Fruit fly (Drosophila melanogaster) whole organism, embryonic: ENCODE data around the gene lectin-29Ca.

Experiments
- Atf6 ChIP-seq: fragments of 200-800 bp; sonication (Bioruptor generic); IDR thresholded peaks from 2 replicates; pipeline ENCODE4 v1.3.6; 2022; ENCODE audit warnings: missing biosample characterization, missing genetic modification characterization
- Bgb ChIP-seq: fragments of 200-800 bp; sonication (Bioruptor generic); IDR thresholded peaks from 2 replicates; pipeline ENCODE4 v1.3.6; 2022; ENCODE audit warnings: missing biosample characterization, missing genetic modification characterization; ENCODE audit not compliant: partially characterized antibody
- BtbVII ChIP-seq: fragments of 200-800 bp; sonication (Bioruptor generic); optimal IDR thresholded peaks from 3 replicates; lab custom pipeline; 2017; ENCODE audit warnings: missing biosample characterization, mild to moderate bottlenecking, missing genetic modification characterization
- C15 ChIP-seq: fragments of 200-800 bp; sonication (Bioruptor generic); IDR thresholded peaks from 3 replicates; pipeline ENCODE4 v1.3.6; 2022; ENCODE audit warnings: missing biosample characterization, missing genetic modification characterization
- CG10366 ChIP-seq: fragments of 200-800 bp; sonication (Bioruptor generic); IDR thresholded peaks from 2 replicates; pipeline ENCODE4 v1.3.6; 2022; ENCODE audit warnings: missing biosample characterization, missing genetic modification characterization
- CG10431 ChIP-seq: fragments of 200-800 bp; sonication (Bioruptor generic); optimal IDR thresholded peaks from 3 replicates; lab custom pipeline; 2018; ENCODE audit warnings: missing biosample characterization, mild to moderate bottlenecking, missing genetic modification characterization
- CG11456 ChIP-seq: fragments of 200-800 bp; sonication (Bioruptor generic); IDR thresholded peaks from 3 replicates; pipeline ENCODE4 v1.3.6; 2022; ENCODE audit warnings: missing biosample characterization, missing genetic modification characterization
- CG14667 ChIP-seq: fragments of 200-800 bp; sonication (Bioruptor generic); IDR thresholded peaks from 2 replicates; pipeline ENCODE4 v1.3.6; 2022; ENCODE audit warnings: missing biosample characterization, missing genetic modification characterization
- CG14860 ChIP-seq: fragments of 200-800 bp; sonication (Bioruptor generic); IDR thresholded peaks from 3 replicates; pipeline ENCODE4 v1.3.6; 2022; ENCODE audit warnings: missing biosample characterization, missing genetic modification characterization; ENCODE audit not compliant: partially characterized antibody
- CG17328 ChIP-seq: fragments of 200-800 bp; sonication (Bioruptor generic); IDR thresholded peaks from 2 replicates; pipeline ENCODE4 v1.3.6; 2022; ENCODE audit warnings: missing biosample characterization, missing genetic modification characterization
- CG18262 ChIP-seq: fragments of 200-800 bp; optimal IDR thresholded peaks from 3 replicates; lab custom pipeline; 2019; ENCODE audit warnings: missing biosample characterization, mild to moderate bottlenecking, missing genetic modification characterization, moderate library complexity
- CG31365 ChIP-seq: fragments of 200-800 bp; sonication (Bioruptor generic); optimal IDR thresholded peaks from 2 replicates; lab custom pipeline; 2018; ENCODE audit warnings: missing biosample characterization, mild to moderate bottlenecking, missing genetic modification characterization
- CG31388 ChIP-seq: fragments of 200-800 bp; sonication (Bioruptor generic); optimal IDR thresholded peaks from 2 replicates; lab custom pipeline; 2016; ENCODE audit warnings: missing biosample characterization, missing genetic modification characterization
- CG34224 ChIP-seq: fragments of 200-800 bp; sonication (Bioruptor generic); IDR thresholded peaks from 3 replicates; pipeline ENCODE4 v1.3.6; 2022; ENCODE audit warnings: missing biosample characterization, missing genetic modification characterization; ENCODE audit not compliant: partially characterized antibody
- CG7928 ChIP-seq: fragments of 200-800 bp; sonication (Bioruptor generic); optimal IDR thresholded peaks from 2 replicates; lab custom pipeline; 2017; ENCODE audit warnings: missing biosample characterization, mild to moderate bottlenecking, missing genetic modification characterization
- CHES-1-like ChIP-seq: fragments of 200-800 bp; sonication (Bioruptor generic); optimal IDR thresholded peaks from 2 replicates; lab custom pipeline; 2016; ENCODE audit warnings: missing biosample characterization, missing genetic modification characterization
- Camta ChIP-seq: fragments of 200-800 bp; sonication (Bioruptor generic); optimal IDR thresholded peaks from 2 replicates; lab custom pipeline; 2016; ENCODE audit warnings: missing biosample characterization, missing genetic modification characterization
- Dad ChIP-seq: fragments of 200-800 bp; sonication (Bioruptor generic); optimal IDR thresholded peaks from 3 replicates; lab custom pipeline; 2016; ENCODE audit warnings: missing biosample characterization, missing genetic modification characterization
- Dp ChIP-seq: fragments of 200-800 bp; sonication (Bioruptor generic); optimal IDR thresholded peaks from 2 replicates; lab custom pipeline; 2018; ENCODE audit warnings: missing biosample characterization, mild to moderate bottlenecking, missing genetic modification characterization, moderate library complexity
- Hmr ChIP-seq: fragments of 200-800 bp; sonication (Bioruptor generic); optimal IDR thresholded peaks from 3 replicates; lab custom pipeline; 2017; ENCODE audit warnings: mild to moderate bottlenecking, missing biosample characterization, missing genetic modification reagents, missing genetic modification characterization
- MESR4 ChIP-seq: fragments of 200-800 bp; sonication (Bioruptor generic); optimal IDR thresholded peaks from 2 replicates; lab custom pipeline; 2018; ENCODE audit warnings: missing biosample characterization, mild to moderate bottlenecking, missing genetic modification characterization, moderate library complexity
- MTF-1 ChIP-seq: fragments of 200-800 bp; sonication (Bioruptor generic); optimal IDR thresholded peaks from 2 replicates; lab custom pipeline; 2018; ENCODE audit warnings: missing biosample characterization, mild to moderate bottlenecking, missing genetic modification characterization, borderline replicate concordance
- NC2β ChIP-seq: fragments of 200-800 bp; sonication (Bioruptor generic); optimal IDR thresholded peaks from 2 replicates; lab custom pipeline; 2016; ENCODE audit warnings: missing biosample characterization, missing genetic modification characterization
- Opbp ChIP-seq: fragments of 200-800 bp; sonication (Bioruptor generic); IDR thresholded peaks from 3 replicates; pipeline ENCODE4 v1.3.6; 2022; ENCODE audit warnings: missing biosample characterization, missing genetic modification characterization; ENCODE audit not compliant: partially characterized antibody
- Ptx1 ChIP-seq: fragments of 200-800 bp; sonication (Bioruptor generic); IDR thresholded peaks from 2 replicates; pipeline ENCODE4 v1.3.6; 2022; ENCODE audit warnings: missing biosample characterization, missing genetic modification characterization
- Sox100B ChIP-seq: fragments of 200-800 bp; sonication (Bioruptor generic); optimal IDR thresholded peaks from 3 replicates; lab custom pipeline; 2018; ENCODE audit warnings: missing biosample characterization, mild to moderate bottlenecking, missing genetic modification characterization
- ap ChIP-seq: fragments of 200-800 bp; sonication (Bioruptor generic); IDR thresholded peaks from 2 replicates; pipeline ENCODE4 v1.3.6; 2022; ENCODE audit warnings: missing biosample characterization, missing genetic modification characterization
- ash1 ChIP-seq: fragments of 200-800 bp; sonication (Bioruptor generic); optimal IDR thresholded peaks from 2 replicates; lab custom pipeline; 2018; ENCODE audit warnings: missing biosample characterization, mild to moderate bottlenecking, missing genetic modification characterization
- chm ChIP-seq: fragments of 200-800 bp; sonication (Bioruptor generic); IDR thresholded peaks from 2 replicates; pipeline ENCODE4 v1.3.6; 2022; ENCODE audit warnings: missing biosample characterization, missing genetic modification characterization
- crol ChIP-seq: fragments of 200-800 bp; sonication (Bioruptor generic); IDR thresholded peaks from 2 replicates; pipeline ENCODE4 v1.3.6; 2022; ENCODE audit warnings: missing biosample characterization, missing genetic modification characterization
- dan ChIP-seq: fragments of 200-800 bp; sonication (Bioruptor generic); IDR thresholded peaks from 2 replicates; pipeline ENCODE4 v1.3.6; 2022; ENCODE audit warnings: missing biosample characterization, missing genetic modification characterization
- fd102C ChIP-seq: fragments of 200-800 bp; sonication (Bioruptor generic); optimal IDR thresholded peaks from 2 replicates; lab custom pipeline; 2018; ENCODE audit warnings: missing biosample characterization, mild to moderate bottlenecking, missing genetic modification characterization, moderate library complexity
- fd96Cb ChIP-seq: fragments of 200-800 bp; sonication (Bioruptor generic); optimal IDR thresholded peaks from 2 replicates; lab custom pipeline; 2018; ENCODE audit warnings: missing biosample characterization, mild to moderate bottlenecking, missing genetic modification characterization, moderate library complexity
- gcm ChIP-seq: fragments of 200-800 bp; sonication (Bioruptor generic); optimal IDR thresholded peaks from 2 replicates; lab custom pipeline; 2019; ENCODE audit warnings: missing biosample characterization, mild to moderate bottlenecking, missing genetic modification characterization, moderate library complexity
- grau ChIP-seq: fragments of 200-800 bp; optimal IDR thresholded peaks from 3 replicates; lab custom pipeline; 2019; ENCODE audit warnings: missing biosample characterization, mild to moderate bottlenecking, missing genetic modification characterization, moderate library complexity
- grn ChIP-seq: fragments of 200-800 bp; sonication (Bioruptor generic); optimal IDR thresholded peaks from 3 replicates; lab custom pipeline; 2017; ENCODE audit warnings: missing biosample characterization, missing genetic modification characterization
- luna ChIP-seq: fragments of 200-800 bp; sonication (Bioruptor generic); optimal IDR thresholded peaks from 2 replicates; lab custom pipeline; 2016; ENCODE audit warnings: missing biosample characterization, missing genetic modification characterization
- mirr ChIP-seq: fragments of 200-800 bp; sonication (Bioruptor generic); optimal IDR thresholded peaks from 3 replicates; lab custom pipeline; 2018; ENCODE audit warnings: missing biosample characterization, mild to moderate bottlenecking, missing genetic modification characterization
- nerfin-1 ChIP-seq: fragments of 200-800 bp; sonication (Bioruptor generic); optimal IDR thresholded peaks from 3 replicates; lab custom pipeline; 2019; ENCODE audit warnings: missing biosample characterization, mild to moderate bottlenecking, missing genetic modification characterization, moderate library complexity
- nerfin-2 ChIP-seq: fragments of 200-800 bp; sonication (Bioruptor generic); IDR thresholded peaks from 2 replicates; pipeline ENCODE4 v1.3.6; 2022; ENCODE audit warnings: missing biosample characterization, missing genetic modification characterization; ENCODE audit not compliant: partially characterized antibody
- odd ChIP-seq: fragments of 200-800 bp; sonication (Bioruptor generic); optimal IDR thresholded peaks from 2 replicates; lab custom pipeline; 2017; ENCODE audit warnings: missing biosample characterization, mild to moderate bottlenecking, missing genetic modification characterization
- otp ChIP-seq: fragments of 200-800 bp; sonication (Bioruptor generic); IDR thresholded peaks from 3 replicates; pipeline ENCODE4, ENCODE4 v1.3.6; 2022; ENCODE audit warnings: missing biosample characterization, missing genetic modification characterization
- pb ChIP-seq: fragments of 200-800 bp; sonication (Bioruptor generic); optimal IDR thresholded peaks from 3 replicates; lab custom pipeline; 2016; ENCODE audit warnings: missing biosample characterization, missing genetic modification characterization
- pum ChIP-seq: fragments of 200-800 bp; sonication (Bioruptor generic); optimal IDR thresholded peaks from 2 replicates; lab custom pipeline; 2016; ENCODE audit warnings: missing biosample characterization, missing genetic modification characterization
- repo ChIP-seq: fragments of 200-800 bp; sonication (Bioruptor generic); optimal IDR thresholded peaks from 2 replicates; lab custom pipeline; 2016; ENCODE audit warnings: missing biosample characterization, missing genetic modification characterization
- ro ChIP-seq: fragments of 200-800 bp; sonication (Bioruptor generic); IDR thresholded peaks from 2 replicates; pipeline ENCODE4 v1.3.6; 2022; ENCODE audit warnings: missing biosample characterization, missing genetic modification characterization
- scrt ChIP-seq: fragments of 200-800 bp; sonication (Bioruptor generic); optimal IDR thresholded peaks from 2 replicates; lab custom pipeline; 2018; ENCODE audit warnings: missing biosample characterization, mild to moderate bottlenecking, missing genetic modification characterization, moderate library complexity
- shn ChIP-seq: fragments of 200-800 bp; sonication (Bioruptor generic); optimal IDR thresholded peaks from 3 replicates; lab custom pipeline; 2016; ENCODE audit warnings: missing biosample characterization, missing genetic modification characterization
- vfl ChIP-seq: fragments of 200-800 bp; sonication (Bioruptor generic); optimal IDR thresholded peaks from 2 replicates; lab custom pipeline; 2016; ENCODE audit warnings: missing biosample characterization, missing genetic modification characterization
- vnd ChIP-seq: fragments of 200-800 bp; sonication (Bioruptor generic); IDR thresholded peaks from 3 replicates; pipeline ENCODE4 v1.3.6; 2022; ENCODE audit warnings: missing biosample characterization, missing genetic modification characterization; ENCODE audit not compliant: partially characterized antibody

Gene lectin-29Ca

dm6 chr2L:8384108-8384601, 9.9 kb downstream of the lectin-29Ca start, which contains the start of the genes Dad1 and CG13384 (continued):
- TF ChIP-seq Opbp, result peak; percentile 33; the same call in 1 of the 3 replicates
- TF ChIP-seq Hmr (GFP tag; lab: Kevin White, UChicago), result peak; percentile 94
- TF ChIP-seq NC2β, result peak; percentile 28
- TF ChIP-seq gcm, result peak; percentile 93
- no peak for TF ChIP-seq nerfin-2 (GFP tag; lab: Robert Waterston, UW)
- peak; percentile 87 for TF ChIP-seq odd (GFP tag; lab: Kevin White, UChicago)
- TF ChIP-seq CHES-1-like (GFP tag; lab: Kevin White, UChicago), result peak; percentile 54
- TF ChIP-seq pum (GFP tag; lab: Kevin White, UChicago), result peak; percentile 48
- TF ChIP-seq Dad (GFP tag; lab: Kevin White, UChicago), result peak; percentile 44
- TF ChIP-seq CG7928 (GFP tag; lab: Kevin White, UChicago), result peak; percentile 60
- TF ChIP-seq Camta (GFP tag; lab: Kevin White, UChicago), result peak; percentile 56
- peak; percentile 35; the same call in 2 of the 3 replicates for TF ChIP-seq CG34224 (GFP tag; lab: Robert Waterston, UW)
- peak; percentile 94 for TF ChIP-seq CG18262
- TF ChIP-seq vfl (GFP tag; lab: Kevin White, UChicago), result peak; percentile 61
- TF ChIP-seq CG10366 (GFP tag; lab: Robert Waterston, UW), result peak; percentile 87
- peak; percentile 55 for TF ChIP-seq fd102C (GFP tag; lab: Kevin White, UChicago)
- peak; percentile 90 for TF ChIP-seq CG14667 (GFP tag; lab: Robert Waterston, UW)
- TF ChIP-seq shn, result peak; percentile 35
- TF ChIP-seq dan, result peak; percentile 63
- no peak for TF ChIP-seq CG31365 (tag; lab: Kevin White, UChicago)
- TF ChIP-seq C15 (GFP tag; lab: Robert Waterston, UW), result peak; percentile 68; the same call in 1 of the 3 replicates
- TF ChIP-seq MTF-1 (GFP tag; lab: Kevin White, UChicago), result peak; percentile 64
- 0 out of 3 replicates have a peak, but pooled peaks have one; percentile 55 for TF ChIP-seq otp (GFP tag; lab: Robert Waterston, UW)
- TF ChIP-seq repo, result no peak
- peak; percentile 85 for TF ChIP-seq scrt (GFP tag; lab: Kevin White, UChicago)
- peak; percentile 97 for TF ChIP-seq Ptx1 (GFP tag; lab: Robert Waterston, UW)
- TF ChIP-seq ash1 (GFP tag; lab: Kevin White, UChicago), result no peak
- TF ChIP-seq CG17328 (GFP tag; lab: Robert Waterston, UW), result peak; percentile 87
- peak; percentile 72 for TF ChIP-seq ro
- TF ChIP-seq CG11456 (GFP tag; lab: Robert Waterston, UW), result no peak; the same call in none of the 3 replicates
- peak; percentile 85 for TF ChIP-seq CG10431 (GFP tag; lab: Kevin White, UChicago)
- peak; percentile 52 for TF ChIP-seq mirr (GFP tag; lab: Kevin White, UChicago)
- TF ChIP-seq Dp (GFP tag; lab: Kevin White, UChicago), result peak; percentile 30
- no peak for TF ChIP-seq vnd (GFP tag; lab: Robert Waterston, UW)
- peak; percentile 47; the same call in 1 of the 2 replicates for TF ChIP-seq Bgb
- TF ChIP-seq chm (GFP tag; lab: Robert Waterston, UW), result peak; percentile 70; the same call in 1 of the 2 replicates
- no peak for TF ChIP-seq pb (GFP tag; lab: Kevin White, UChicago)
- no peak for TF ChIP-seq luna (GFP tag; lab: Kevin White, UChicago)
- TF ChIP-seq BtbVII (GFP tag; lab: Kevin White, UChicago), result peak; percentile 89
- TF ChIP-seq grn (GFP tag; lab: Kevin White, UChicago), result peak; percentile 46
- TF ChIP-seq CG31388 (GFP tag; lab: Kevin White, UChicago), result peak; percentile 78
- peak; percentile 93 for TF ChIP-seq Sox100B (GFP tag; lab: Kevin White, UChicago)
- TF ChIP-seq grau (tag; lab: Kevin White, UChicago), result peak; percentile 100
- no peak for TF ChIP-seq MESR4 (GFP tag; lab: Kevin White, UChicago)
- peak; percentile 90 for TF ChIP-seq nerfin-1
- TF ChIP-seq ap (GFP tag; lab: Robert Waterston, UW), result peak; percentile 78
- peak; percentile 90 for TF ChIP-seq fd96Cb (tag; lab: Kevin White, UChicago)
- TF ChIP-seq CG14860 (GFP tag; lab: Robert Waterston, UW), result no peak
- peak; percentile 93 for TF ChIP-seq Atf6 (GFP tag; lab: Robert Waterston, UW)
- peak; percentile 14; the same call in 1 of the 2 replicates for TF ChIP-seq crol (GFP tag; lab: Robert Waterston, UW)
